Worm (Caenorhabditis elegans): ENCODE results near the gene K07D4.2.
A peak's percentile ranks its signal among the peaks of the same experiment; 100 is the strongest.

The K07D4.2 gene

DNA sequence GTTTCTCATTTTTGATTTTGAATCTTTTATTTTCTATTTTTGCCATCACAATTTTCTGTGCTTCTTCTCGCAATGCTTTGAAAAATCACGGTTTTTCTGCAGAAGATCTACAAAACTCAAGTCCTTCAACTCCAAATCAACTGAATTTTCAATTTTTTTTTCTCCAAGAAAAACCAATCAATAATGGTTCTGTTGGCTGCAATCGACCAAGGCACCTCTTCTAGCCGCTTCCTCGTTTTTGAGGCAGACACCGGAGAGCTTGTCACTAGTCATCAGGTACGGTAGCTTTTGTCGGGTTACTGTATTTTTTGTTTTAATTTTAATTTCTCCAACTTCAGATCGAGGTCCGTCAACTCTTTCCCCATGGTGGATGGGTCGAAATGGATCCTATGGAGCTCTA is 46.5 kb upstream of the K07D4.2 start, which contains the start of gene R11F4.1:
R11F4.1 (plus strand) TSS at position 103 of the 400 bp plus-strand sequence.
- TF ChIP-seq madf-10 (tag; optimal IDR thresholded peaks at IDR 0.05): no peak
- no peak for TF ChIP-seq rec-8 (tag; optimal IDR thresholded peaks at IDR 0.05)
- TF ChIP-seq lin-26 (GFP tag; IDR thresholded peaks at IDR 0.05): no peak
- 0 out of 2 replicates have a peak, but pooled peaks have one; percentile 11 for TF ChIP-seq K11D2.4 (GFP tag; IDR thresholded peaks at IDR 0.05)

DNA sequence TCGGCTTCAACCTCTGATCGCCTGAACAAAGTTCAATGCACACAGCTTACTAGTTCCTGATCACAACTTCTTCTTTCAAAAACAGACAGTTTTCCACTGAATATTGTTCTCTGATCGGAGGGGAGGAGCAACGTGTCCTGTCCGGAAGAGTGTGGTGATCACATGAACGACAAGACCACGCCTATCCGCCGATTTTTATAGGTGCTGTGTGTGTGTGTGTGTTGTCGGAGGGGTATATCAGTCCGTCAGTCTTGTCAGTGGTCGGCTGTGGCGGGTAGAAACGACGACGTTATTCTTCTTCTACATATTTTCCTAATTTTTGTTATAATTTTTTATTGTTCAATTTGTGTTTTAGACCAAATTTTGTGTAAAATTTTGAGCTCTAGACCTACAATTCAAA is 45.5 kb upstream of the K07D4.2 start:
- TF ChIP-seq efl-1 (GFP tag; optimal IDR thresholded peaks at IDR 0.05) (no peak), B0019.2 (GFP tag; conservative IDR thresholded peaks at IDR 0.05) (no peak), dpl-1 (GFP tag; optimal IDR thresholded peaks at IDR 0.05) (no peak), B0336.3 (GFP tag; IDR thresholded peaks at IDR 0.05) (no peak), bed-2 (GFP tag; IDR thresholded peaks at IDR 0.05) (no peak), hsf-1 (GFP tag; IDR thresholded peaks at IDR 0.05) (no peak), ceh-58 (GFP tag; IDR thresholded peaks at IDR 0.05) (no peak), madf-6 (GFP tag; IDR thresholded peaks at IDR 0.05) (no peak), Y53G8AR.9 (GFP tag; conservative IDR thresholded peaks at IDR 0.05) (no peak), hmg-1.2 (GFP tag; IDR thresholded peaks at IDR 0.05) (no peak), die-1 (tag; optimal IDR thresholded peaks at IDR 0.05) (no peak), lin-26 (GFP tag; IDR thresholded peaks at IDR 0.05) (no peak; the same call in 1 of the 2 replicates), atf-7 (tag; optimal IDR thresholded peaks at IDR 0.05) (no peak), K11D2.4 (GFP tag; IDR thresholded peaks at IDR 0.05) (no peak), Y56A3A.18 (GFP tag; IDR thresholded peaks at IDR 0.05) (no peak), nfyb-1 (GFP tag; IDR thresholded peaks at IDR 0.05) (no peak), nhr-120 (GFP tag; IDR thresholded peaks at IDR 0.05) (no peak), ceh-40 (GFP tag; IDR thresholded peaks at IDR 0.05) (no peak)

DNA sequence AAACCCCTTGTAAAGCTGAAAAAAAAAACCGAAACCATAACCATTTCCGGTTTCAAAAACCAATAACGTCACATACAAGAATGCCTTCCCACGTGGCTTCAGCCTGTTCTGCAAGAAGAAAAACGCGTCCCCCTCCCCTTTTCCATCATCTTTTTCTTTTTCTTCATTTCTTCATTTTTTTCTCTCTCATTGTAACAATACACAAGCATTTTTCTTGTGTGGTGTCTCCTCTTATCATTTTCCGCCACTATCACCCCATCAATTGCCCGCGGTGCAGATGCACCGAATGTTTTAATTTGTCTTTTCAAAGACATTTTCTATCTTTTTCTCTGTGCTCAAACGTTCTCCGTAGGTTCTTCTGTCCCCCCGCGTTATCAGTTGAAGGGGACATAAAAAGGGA is 43.9 kb upstream of the K07D4.2 start:
- TF ChIP-seq die-1 (tag; optimal IDR thresholded peaks at IDR 0.05): peak; percentile 18
- no peak for TF ChIP-seq unc-130 (GFP tag; optimal IDR thresholded peaks at IDR 0.05)
- TF ChIP-seq repo-1 (tag; optimal IDR thresholded peaks at IDR 0.05): no peak
- no peak for TF ChIP-seq F55B11.4 (tag; optimal IDR thresholded peaks at IDR 0.05; ENCODE audit: borderline replicate concordance, insufficient read depth)
- no peak for TF ChIP-seq Y53F4B.3 (GFP tag; IDR thresholded peaks at IDR 0.05)
- peak; percentile 66 for TF ChIP-seq F23B12.7 (tag; optimal IDR thresholded peaks at IDR 0.05; ENCODE audit: insufficient read depth)
- peak; percentile 48 for TF ChIP-seq tlf-1 (GFP tag; optimal IDR thresholded peaks at IDR 0.05)
- TF ChIP-seq let-607 (tag; optimal IDR thresholded peaks at IDR 0.05): peak in 1 of 2 experiments; percentile 24
- no peak for TF ChIP-seq lsl-1 (GFP tag; optimal IDR thresholded peaks at IDR 0.05)
- no peak for TF ChIP-seq attf-3 (GFP tag; conservative IDR thresholded peaks at IDR 0.05)
- peak; percentile 88 for TF ChIP-seq ztf-26 (tag; optimal IDR thresholded peaks at IDR 0.05)
- no peak for TF ChIP-seq hmg-1.2 (GFP tag; IDR thresholded peaks at IDR 0.05)
- no peak for TF ChIP-seq sea-2 (GFP tag; IDR thresholded peaks at IDR 0.05)
- TF ChIP-seq F10E7.11 (tag; optimal IDR thresholded peaks at IDR 0.05): no peak
- TF ChIP-seq attf-6 (GFP tag; IDR thresholded peaks at IDR 0.05): no peak
- TF ChIP-seq hrde-1 (tag; optimal IDR thresholded peaks at IDR 0.05; ENCODE audit: borderline replicate concordance): no peak
- peak; percentile 93 for TF ChIP-seq somi-1 (GFP tag; optimal IDR thresholded peaks at IDR 0.05)
- peak; percentile 75 for TF ChIP-seq nfyb-1 (GFP tag; IDR thresholded peaks at IDR 0.05)
- TF ChIP-seq cebp-2 (GFP tag; IDR thresholded peaks at IDR 0.05): no peak
- TF ChIP-seq madf-10 (tag; optimal IDR thresholded peaks at IDR 0.05): peak; percentile 47
- TF ChIP-seq fkh-3 (tag; optimal IDR thresholded peaks at IDR 0.05): no peak
- TF ChIP-seq rec-8 (tag; optimal IDR thresholded peaks at IDR 0.05): no peak
- no peak for TF ChIP-seq madf-6 (GFP tag; IDR thresholded peaks at IDR 0.05)
- no peak for TF ChIP-seq pha-4 (tag; optimal IDR thresholded peaks at IDR 0.05)
- no peak for TF ChIP-seq ceh-27 (GFP tag; optimal IDR thresholded peaks at IDR 0.05)
- TF ChIP-seq chd-7 (tag; optimal IDR thresholded peaks at IDR 0.05): peak; percentile 1
- TF ChIP-seq madf-3 (GFP tag; IDR thresholded peaks at IDR 0.05): no peak
- TF ChIP-seq unc-62 (GFP tag; optimal IDR thresholded peaks at IDR 0.05): no peak
- TF ChIP-seq xnd-1 (tag; optimal IDR thresholded peaks at IDR 0.05): no peak
- no peak for TF ChIP-seq nhr-120 (GFP tag; IDR thresholded peaks at IDR 0.05)
- peak; percentile 65 for TF ChIP-seq attf-5 (GFP tag; optimal IDR thresholded peaks at IDR 0.05)
- no peak for TF ChIP-seq snpc-1.3 (tag; optimal IDR thresholded peaks at IDR 0.05; ENCODE audit: insufficient read depth)
- TF ChIP-seq K11D2.4 (GFP tag; IDR thresholded peaks at IDR 0.05): peak; percentile 78
